Worm (Caenorhabditis elegans) whole organism, late embryonic: ENCODE data around the gene C38C3.4.

Source experiments
- ama-1 ChIP-seq: fragments of 150-350 bp; optimal IDR thresholded peaks from 2 replicates; lab custom pipeline; 2014
- ceh-45 ChIP-seq: fragments of 200-800 bp; sonication (Bioruptor generic); IDR thresholded peaks from 2 replicates; pipeline ENCODE4 v1.3.6; 2022; ENCODE audit warnings: missing genetic modification reagents, missing genetic modification characterization, missing compliant biosample characterization
- ceh-48 ChIP-seq: sonication (generic microtip); optimal IDR thresholded peaks from 2 replicates; lab custom pipeline; 2016; ENCODE audit warnings: missing genetic modification characterization, inconsistent platforms, missing compliant biosample characterization
- che-1 ChIP-seq: sonication (generic microtip); optimal IDR thresholded peaks from 2 replicates; lab custom pipeline; 2016; ENCODE audit warnings: mild to moderate bottlenecking, missing genetic modification characterization, missing compliant biosample characterization
- elt-2 ChIP-seq: sonication (generic microtip); optimal IDR thresholded peaks from 2 replicates; lab custom pipeline; 2016; ENCODE audit warnings: missing genetic modification reagents, missing genetic modification characterization, missing compliant biosample characterization
- fax-1 ChIP-seq: sonication (generic microtip); optimal IDR thresholded peaks from 2 replicates; lab custom pipeline; 2016; ENCODE audit warnings: missing genotype, missing genetic modification characterization, missing compliant biosample characterization
- fkh-10 ChIP-seq: fragments of 150-350 bp; optimal IDR thresholded peaks from 2 replicates; lab custom pipeline; 2014; ENCODE audit warnings: missing biosample characterization, missing genetic modification reagents, missing genetic modification characterization
- hlh-6 ChIP-seq: sonication (generic microtip); optimal IDR thresholded peaks from 2 replicates; lab custom pipeline; 2016; ENCODE audit warnings: missing genotype, missing genetic modification characterization, missing compliant biosample characterization
- nhr-11 ChIP-seq: fragments of 150-350 bp; optimal IDR thresholded peaks from 2 replicates; lab custom pipeline; 2014; ENCODE audit warnings: missing biosample characterization, missing genetic modification characterization
- pqm-1 ChIP-seq: sonication (generic microtip); optimal IDR thresholded peaks from 2 replicates; lab custom pipeline; 2016; ENCODE audit warnings: missing genetic modification characterization, missing compliant biosample characterization
- ref-2 ChIP-seq: sonication (generic microtip); optimal IDR thresholded peaks from 2 replicates; lab custom pipeline; 2016; ENCODE audit warnings: missing genetic modification characterization, missing compliant biosample characterization
- sox-4 ChIP-seq: sonication (generic microtip); optimal IDR thresholded peaks from 2 replicates; lab custom pipeline; 2017; ENCODE audit warnings: mild to moderate bottlenecking, missing genetic modification characterization, inconsistent platforms, missing compliant biosample characterization
- unc-42 ChIP-seq: sonication (generic microtip); optimal IDR thresholded peaks from 2 replicates; lab custom pipeline; 2016; ENCODE audit warnings: missing genotype, missing genetic modification characterization, missing compliant biosample characterization
- zip-5 ChIP-seq: sonication (generic microtip); optimal IDR thresholded peaks from 2 replicates; lab custom pipeline; 2016; ENCODE audit warnings: missing genetic modification characterization, missing compliant biosample characterization

DNA sequence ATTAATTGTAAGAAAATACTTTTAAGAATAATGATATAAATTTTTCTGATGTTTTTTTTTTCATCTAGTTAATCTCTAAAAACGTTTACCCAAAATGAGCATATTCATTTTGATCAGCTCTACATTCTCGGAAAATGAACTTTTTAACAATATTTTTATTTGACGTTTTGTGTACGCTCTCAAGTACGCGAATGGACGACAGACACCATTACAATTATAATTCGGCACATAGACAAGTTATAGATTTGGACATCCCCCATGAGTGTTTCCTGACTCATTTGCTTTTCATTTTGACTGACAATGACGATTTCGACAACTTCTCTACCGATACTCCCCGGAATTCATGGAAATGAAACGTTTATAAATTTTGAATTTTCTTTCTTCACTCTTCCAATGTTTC, 17.3 kb downstream of the C38C3.4 start, which contains the start of gene sru-27:
- TF ChIP-seq ref-2 (tag; lab: Kevin White, UChicago) (no peak), fax-1 (no peak), hlh-6 (tag; lab: Kevin White, UChicago) (no peak), ceh-45 (GFP tag; lab: Robert Waterston, UW) (no peak), elt-2 (tag; lab: Kevin White, UChicago) (no peak), ceh-48 (tag; lab: Kevin White, UChicago) (no peak), zip-5 (tag; lab: Kevin White, UChicago) (no peak), ama-1 (no peak), sox-4 (no peak), che-1 (tag; lab: Kevin White, UChicago) (no peak), fkh-10 (no peak), nhr-11 (tag; lab: Kevin White, UChicago) (no peak), unc-42 (tag; lab: Kevin White, UChicago) (no peak), pqm-1 (tag; lab: Kevin White, UChicago) (no peak)
